Worm (Caenorhabditis elegans) whole organism, midembryonic: ENCODE results near the gene ugt-38.

Experiments
- cog-1 ChIP-seq: sonication (generic microtip); optimal IDR thresholded peaks from 2 replicates; lab custom pipeline; 2016; ENCODE audit warnings: missing genetic modification characterization, missing compliant biosample characterization
- klf-2 ChIP-seq: fragments of 200-800 bp; sonication (Bioruptor generic); conservative IDR thresholded peaks from 2 replicates; pipeline ENCODE4 v1.3.6; 2022; ENCODE audit warnings: missing genetic modification reagents, missing genetic modification characterization, missing compliant biosample characterization

ce11 chrV:7106499-7107152 is 40.6 kb downstream of the ugt-38 start:
- no peak for TF ChIP-seq cog-1 (tag; lab: Kevin White, UChicago)
- no peak for TF ChIP-seq klf-2 (GFP tag; lab: Robert Waterston, UW)
